Worm (Caenorhabditis elegans): ENCODE data around the gene lipl-3.

The lipl-3 gene

ce11 chrV:483289-483795, 40.7 kb downstream of the lipl-3 start, which contains the start of gene nhr-130 (continued):
- TF ChIP-seq zfp-2 (tag; optimal IDR thresholded peaks at IDR 0.05) (no peak), mxl-3 (GFP tag; optimal IDR thresholded peaks at IDR 0.05) (no peak), nhr-10 (tag; optimal IDR thresholded peaks at IDR 0.05) (no peak), nhr-77 (tag; optimal IDR thresholded peaks at IDR 0.05) (peak; percentile 48), dve-1 (tag; optimal IDR thresholded peaks at IDR 0.05; ENCODE audit: insufficient read depth) (peak; percentile 65), set-16 (GFP tag; IDR thresholded peaks at IDR 0.05) (no peak), ztf-7 (tag; optimal IDR thresholded peaks at IDR 0.05) (no peak), F26F4.8 (GFP tag; conservative IDR thresholded peaks at IDR 0.05) (no peak), hlh-11 (tag; optimal IDR thresholded peaks at IDR 0.05) (peak; percentile 31), Y105C5A.15 (GFP tag; IDR thresholded peaks at IDR 0.05) (no peak), dmd-6 (GFP tag; IDR thresholded peaks at IDR 0.05) (peak; percentile 57)

ce11 chrV:482860-483259, 41.2 kb downstream of the lipl-3 start:
- 0 out of 2 replicates have a peak, but pooled peaks have one; percentile 24 for TF ChIP-seq dmd-6 (GFP tag; IDR thresholded peaks at IDR 0.05)
- no peak for TF ChIP-seq ceh-44 (GFP tag; IDR thresholded peaks at IDR 0.05)

ce11 chrV:479046-479445, 45.0 kb downstream of the lipl-3 start:
- TF ChIP-seq Y5F2A.4 (GFP tag; optimal IDR thresholded peaks at IDR 0.05) (no peak), dmd-6 (GFP tag; IDR thresholded peaks at IDR 0.05) (peak; percentile 60), aha-1 (tag) (peak; percentile 38), unc-62 (GFP tag; optimal IDR thresholded peaks at IDR 0.05 in 1 of 2) (peak in 1 of 2 experiments; percentile 97), unc-62 (tag; optimal IDR thresholded peaks at IDR 0.05) (no peak)

- TF ChIP-seq unc-62 (GFP tag; optimal IDR thresholded peaks at IDR 0.05 in 1 of 2) = no peak
- no peak for TF ChIP-seq unc-62 (tag; optimal IDR thresholded peaks at IDR 0.05)
- TF ChIP-seq nhr-28 (tag; optimal IDR thresholded peaks at IDR 0.05) = peak; percentile 91
- no peak for TF ChIP-seq mes-2 (tag; optimal IDR thresholded peaks at IDR 0.05; ENCODE audit: poor library complexity, severe bottlenecking)
- peak; percentile 36 for TF ChIP-seq dve-1 (tag; optimal IDR thresholded peaks at IDR 0.05; ENCODE audit: insufficient read depth)
- peak; percentile 68 for TF ChIP-seq pqm-1 (tag; optimal IDR thresholded peaks at IDR 0.05)
- TF ChIP-seq egl-43 (GFP tag; IDR thresholded peaks at IDR 0.05) = no peak
- no peak for TF ChIP-seq mxl-2 (GFP tag; conservative IDR thresholded peaks at IDR 0.05)
- TF ChIP-seq ceh-28 (tag; optimal IDR thresholded peaks at IDR 0.05) = no peak
- TF ChIP-seq ZK546.5 (tag; optimal IDR thresholded peaks at IDR 0.05) = no peak
- TF ChIP-seq madf-9 (GFP tag; conservative IDR thresholded peaks at IDR 0.05) = no peak
- TF ChIP-seq nhr-25 (tag; optimal IDR thresholded peaks at IDR 0.05; ENCODE audit: borderline replicate concordance, insufficient read depth) = no peak
- peak; percentile 50 for TF ChIP-seq hlh-11 (tag; optimal IDR thresholded peaks at IDR 0.05)
- TF ChIP-seq T20F7.1 (GFP tag; optimal IDR thresholded peaks at IDR 0.05) = no peak
- TF ChIP-seq ceh-82 (tag; optimal IDR thresholded peaks at IDR 0.05) = no peak
- no peak for TF ChIP-seq Y48G9A.11 (GFP tag; IDR thresholded peaks at IDR 0.05)
- TF ChIP-seq snpc-1.2 (GFP tag; IDR thresholded peaks at IDR 0.05) = no peak
- TF ChIP-seq daf-12 (tag; optimal IDR thresholded peaks at IDR 0.05) = no peak
- TF ChIP-seq nhr-77 (tag; optimal IDR thresholded peaks at IDR 0.05) = peak; percentile 24
- TF ChIP-seq nhr-10 (tag; optimal IDR thresholded peaks at IDR 0.05) = no peak
- no peak for TF ChIP-seq daf-19 (GFP tag; conservative IDR thresholded peaks at IDR 0.05)
- TF ChIP-seq arid-1 (GFP tag; conservative IDR thresholded peaks at IDR 0.05) = no peak
- TF ChIP-seq dmd-6 (GFP tag; IDR thresholded peaks at IDR 0.05) = peak; percentile 87
- no peak for TF ChIP-seq madf-5 (GFP tag; IDR thresholded peaks at IDR 0.05)
- no peak for TF ChIP-seq D1046.2 (GFP tag; IDR thresholded peaks at IDR 0.05)
- TF ChIP-seq ceh-20 (GFP tag; IDR thresholded peaks at IDR 0.05) = no peak
- TF ChIP-seq vab-7 (GFP tag; IDR thresholded peaks at IDR 0.05) = no peak
- 0 out of 2 replicates have a peak, but pooled peaks have one; percentile 12 for TF ChIP-seq lin-1 (GFP tag; IDR thresholded peaks at IDR 0.05)
- TF ChIP-seq duxl-1 (tag; optimal IDR thresholded peaks at IDR 0.05; ENCODE audit: poor library complexity) = no peak
- no peak for TF ChIP-seq nhr-41 (GFP tag; IDR thresholded peaks at IDR 0.05)
- no peak for TF ChIP-seq daf-16 (GFP tag; optimal IDR thresholded peaks at IDR 0.05)
- TF ChIP-seq daf-16 (tag; optimal IDR thresholded peaks at IDR 0.05) = peak; percentile 63
Measured at ce11 chrV:477664-478212, 46.3 kb downstream of the lipl-3 start, which contains the start of gene nhr-55. TSS of gene nhr-55 (plus strand) at chrV:478162.
